Worm (Caenorhabditis elegans) whole organism, L1 larva: ENCODE data around the gene praf-3.

ENCODE experiments used
- ces-1 ChIP-seq: fragments of 150-350 bp; optimal IDR thresholded peaks from 2 replicates; lab custom pipeline; 2014; ENCODE audit warnings: missing biosample characterization, missing genetic modification reagents, missing genetic modification characterization
- nhr-11 ChIP-seq: fragments of 150-350 bp; optimal IDR thresholded peaks from 2 replicates; lab custom pipeline; 2014; ENCODE audit warnings: missing biosample characterization, missing genetic modification characterization
- nhr-90 ChIP-seq: sonication (generic microtip); optimal IDR thresholded peaks from 2 replicates; lab custom pipeline; 2016; ENCODE audit warnings: mild to moderate bottlenecking, missing genetic modification characterization, missing compliant biosample characterization; ENCODE audit not compliant: poor library complexity
- unc-130 ChIP-seq: fragments of 150-350 bp; optimal IDR thresholded peaks from 2 replicates; lab custom pipeline; 2017; ENCODE audit warnings: missing biosample characterization, missing genetic modification characterization, inconsistent platforms
- unc-62 ChIP-seq: fragments of 150-350 bp; optimal IDR thresholded peaks from 2 replicates; lab custom pipeline; 2014; ENCODE audit warnings: missing biosample characterization, missing genetic modification reagents, missing genetic modification characterization
- unc-98 ChIP-seq: fragments of 200-800 bp; sonication (Bioruptor generic); IDR thresholded peaks from 2 replicates; pipeline ENCODE4 v1.3.6; 2022; ENCODE audit warnings: missing genetic modification characterization, missing compliant biosample characterization
- ztf-4 ChIP-seq: fragments of 150-350 bp; optimal IDR thresholded peaks from 2 replicates; lab custom pipeline; 2014; ENCODE audit warnings: missing biosample characterization, missing genetic modification characterization

- TF ChIP-seq ces-1: no peak
- TF ChIP-seq nhr-11: no peak
- TF ChIP-seq ztf-4 (tag; lab: Kevin White, UChicago): no peak
- no peak for TF ChIP-seq unc-130 (tag; lab: Kevin White, UChicago)
- no peak for TF ChIP-seq unc-62 (GFP tag; lab: Kevin White, UChicago)
- no peak for TF ChIP-seq unc-98 (GFP tag; lab: Robert Waterston, UW)
- no peak for TF ChIP-seq nhr-90 (tag; lab: Kevin White, UChicago)
These were observed 5.9 kb downstream of the praf-3 start for ce11 chrIV:8385662-8386061.
